Worm (Caenorhabditis elegans) whole organism, early embryonic: ENCODE results near the gene sdz-31.

ENCODE experiments used
- B0310.2 ChIP-seq: sonication (generic microtip); optimal IDR thresholded peaks from 2 replicates; lab custom pipeline; 2016; ENCODE audit warnings: mild to moderate bottlenecking, missing genetic modification characterization, missing compliant biosample characterization
- F13C5.2 ChIP-seq: sonication (generic microtip); optimal IDR thresholded peaks from 2 replicates; lab custom pipeline; 2017; ENCODE audit warnings: mild to moderate bottlenecking, missing genetic modification characterization, inconsistent platforms, missing compliant biosample characterization
- aly-1 ChIP-seq: sonication (generic microtip); optimal IDR thresholded peaks from 2 replicates; lab custom pipeline; 2016; ENCODE audit warnings: missing genetic modification characterization, missing compliant biosample characterization
- ama-1 ChIP-seq: fragments of 150-350 bp; optimal IDR thresholded peaks from 2 replicates; lab custom pipeline; 2014
- ceh-13 ChIP-seq: fragments of 200-800 bp; sonication (Bioruptor generic); optimal IDR thresholded peaks from 2 replicates; lab custom pipeline; 2018; ENCODE audit warnings: mild to moderate bottlenecking, missing genetic modification characterization, missing compliant biosample characterization
- ceh-36 ChIP-seq: sonication (generic microtip); optimal IDR thresholded peaks from 2 replicates; lab custom pipeline; 2016; ENCODE audit warnings: missing genetic modification characterization, inconsistent platforms, missing compliant biosample characterization
- ets-7 ChIP-seq: sonication (generic microtip); optimal IDR thresholded peaks from 2 replicates; lab custom pipeline; 2016; ENCODE audit warnings: missing genotype, missing genetic modification characterization, missing compliant biosample characterization
- flt-1 ChIP-seq: fragments of 200-800 bp; sonication (Bioruptor generic); IDR thresholded peaks from 2 replicates; pipeline ENCODE4 v1.3.6; 2022; ENCODE audit warnings: missing genetic modification characterization, missing compliant biosample characterization
- hmbx-1 ChIP-seq: sonication (generic microtip); optimal IDR thresholded peaks from 2 replicates; lab custom pipeline; 2016; ENCODE audit warnings: mild to moderate bottlenecking, missing genetic modification characterization, missing compliant biosample characterization
- hmg-4 ChIP-seq: fragments of 200-800 bp; sonication (Bioruptor generic); optimal IDR thresholded peaks from 2 replicates; lab custom pipeline; 2018; ENCODE audit warnings: mild to moderate bottlenecking, missing genetic modification characterization, missing compliant biosample characterization
- hnd-1 ChIP-seq: sonication (generic microtip); optimal IDR thresholded peaks from 2 replicates; lab custom pipeline; 2016; ENCODE audit warnings: missing genetic modification characterization, missing compliant biosample characterization
- pes-1 ChIP-seq: fragments of 200-800 bp; sonication (Bioruptor generic); IDR thresholded peaks from 2 replicates; pipeline ENCODE4 v1.3.6; 2022; ENCODE audit warnings: missing genetic modification reagents, missing genetic modification characterization, missing compliant biosample characterization
- scrt-1 ChIP-seq: fragments of 200-800 bp; sonication (Bioruptor generic); IDR thresholded peaks from 2 replicates; pipeline ENCODE4 v1.3.6; 2022; ENCODE audit warnings: missing genetic modification characterization, missing compliant biosample characterization
- sea-1 ChIP-seq: fragments of 200-800 bp; sonication (Bioruptor generic); conservative IDR thresholded peaks from 2 replicates; pipeline ENCODE4 v1.3.6; 2022; ENCODE audit warnings: missing genetic modification characterization, missing compliant biosample characterization
- tbx-11 ChIP-seq: fragments of 200-800 bp; sonication (Bioruptor generic); IDR thresholded peaks from 2 replicates; pipeline ENCODE4 v1.3.6; 2022; ENCODE audit warnings: missing genetic modification characterization, missing compliant biosample characterization
- tbx-37 ChIP-seq: fragments of 200-800 bp; sonication (Bioruptor generic); conservative IDR thresholded peaks from 2 replicates; pipeline ENCODE4 v1.3.6; 2022; ENCODE audit warnings: missing genetic modification reagents, missing genetic modification characterization, missing compliant biosample characterization
- tra-4 ChIP-seq: sonication (generic microtip); optimal IDR thresholded peaks from 2 replicates; lab custom pipeline; 2017; ENCODE audit warnings: missing genetic modification characterization, missing compliant biosample characterization

Gene sdz-31

ce11 chrV:9911165-9911564 lies 31.2 kb downstream of the sdz-31 start:
- TF ChIP-seq ets-7 = no peak

- no peak for TF ChIP-seq scrt-1
- TF ChIP-seq tra-4 (tag; lab: Kevin White, UChicago) = no peak
- TF ChIP-seq pes-1 (GFP tag; lab: Robert Waterston, UW) = no peak
- TF ChIP-seq ceh-36 (tag; lab: Kevin White, UChicago) = no peak
- no peak for TF ChIP-seq ceh-13 (GFP tag; lab: Kevin White, UChicago)
- TF ChIP-seq tbx-37 (GFP tag; lab: Robert Waterston, UW) = no peak
- TF ChIP-seq B0310.2 (tag; lab: Kevin White, UChicago) = no peak
- TF ChIP-seq ama-1 (lab: Kevin White, UChicago) = no peak
- no peak for TF ChIP-seq hmg-4 (GFP tag; lab: Kevin White, UChicago)
- TF ChIP-seq ets-7 = no peak
- TF ChIP-seq hmbx-1 = no peak
- TF ChIP-seq sea-1 = no peak
- no peak for TF ChIP-seq tbx-11 (GFP tag; lab: Robert Waterston, UW)
- TF ChIP-seq aly-1 (tag; lab: Kevin White, UChicago) = no peak
- TF ChIP-seq flt-1 (GFP tag; lab: Robert Waterston, UW) = no peak
- no peak for TF ChIP-seq hnd-1
- no peak for TF ChIP-seq F13C5.2
Observed at ce11 chrV:9913863-9914262, 33.9 kb downstream of the sdz-31 start, which contains the start of gene fipr-10. TSS of gene fipr-10 (plus strand) at chrV:9914163.

ce11 chrV:9915021-9915420 lies 35.1 kb downstream of the sdz-31 start, which contains the start of gene mec-9:
TSS of gene mec-9 (minus strand) at chrV:9915121.
- TF ChIP-seq ceh-36 (tag; lab: Kevin White, UChicago) (no peak), scrt-1 (no peak), hmg-4 (GFP tag; lab: Kevin White, UChicago) (no peak), flt-1 (GFP tag; lab: Robert Waterston, UW) (no peak), F13C5.2 (no peak), sea-1 (no peak), tbx-11 (GFP tag; lab: Robert Waterston, UW) (no peak), ceh-13 (GFP tag; lab: Kevin White, UChicago) (no peak), pes-1 (GFP tag; lab: Robert Waterston, UW) (no peak), B0310.2 (tag; lab: Kevin White, UChicago) (no peak), ets-7 (no peak), ama-1 (lab: Kevin White, UChicago) (no peak)

- TF ChIP-seq flt-1 (GFP tag; lab: Robert Waterston, UW) (no peak), B0310.2 (tag; lab: Kevin White, UChicago) (no peak), tbx-11 (GFP tag; lab: Robert Waterston, UW) (no peak), hnd-1 (no peak), aly-1 (tag; lab: Kevin White, UChicago) (no peak), ceh-13 (GFP tag; lab: Kevin White, UChicago) (no peak), ets-7 (no peak)
Observed at ce11 chrV:9916665-9917064, 36.7 kb downstream of the sdz-31 start, which contains the start of gene C50H2.4. TSS of gene C50H2.4 (plus strand) at chrV:9916965.

ce11 chrV:9918410-9918809 lies 38.4 kb downstream of the sdz-31 start, which contains the start of gene C50H2.5:
TSS of gene C50H2.5 (plus strand) at chrV:9918710.
- TF ChIP-seq pes-1 (GFP tag; lab: Robert Waterston, UW) = no peak
- no peak for TF ChIP-seq sea-1
- TF ChIP-seq hmg-4 (GFP tag; lab: Kevin White, UChicago) = no peak
- TF ChIP-seq ceh-13 (GFP tag; lab: Kevin White, UChicago) = no peak
- TF ChIP-seq hmbx-1 = no peak
- TF ChIP-seq scrt-1 = no peak
- TF ChIP-seq ama-1 (lab: Kevin White, UChicago) = no peak
- TF ChIP-seq tbx-11 (GFP tag; lab: Robert Waterston, UW) = no peak
- TF ChIP-seq B0310.2 (tag; lab: Kevin White, UChicago) = no peak

ce11 chrV:9921288-9921687 lies 41.3 kb downstream of the sdz-31 start, which contains the start of gene ceh-75:
TSS of gene ceh-75 (plus strand) at chrV:9921337.
- TF ChIP-seq hmbx-1 (no peak), ceh-13 (GFP tag; lab: Kevin White, UChicago) (no peak), ceh-36 (tag; lab: Kevin White, UChicago) (no peak), F13C5.2 (no peak), flt-1 (GFP tag; lab: Robert Waterston, UW) (no peak), ama-1 (lab: Kevin White, UChicago) (no peak), aly-1 (tag; lab: Kevin White, UChicago) (no peak), pes-1 (GFP tag; lab: Robert Waterston, UW) (no peak), tbx-11 (GFP tag; lab: Robert Waterston, UW) (no peak), sea-1 (no peak), hmg-4 (GFP tag; lab: Kevin White, UChicago) (no peak), tra-4 (tag; lab: Kevin White, UChicago) (no peak)

ce11 chrV:9922481-9922880 lies 42.5 kb downstream of the sdz-31 start, which contains the start of gene C50H2.7:
TSS of gene C50H2.7 (plus strand) at chrV:9922781.
- TF ChIP-seq pes-1 (GFP tag; lab: Robert Waterston, UW) (no peak), flt-1 (GFP tag; lab: Robert Waterston, UW) (no peak), ets-7 (no peak), tbx-37 (GFP tag; lab: Robert Waterston, UW) (no peak), ceh-13 (GFP tag; lab: Kevin White, UChicago) (no peak), aly-1 (tag; lab: Kevin White, UChicago) (no peak), B0310.2 (tag; lab: Kevin White, UChicago) (no peak), tra-4 (tag; lab: Kevin White, UChicago) (no peak), F13C5.2 (no peak)

- no peak for TF ChIP-seq ceh-13 (GFP tag; lab: Kevin White, UChicago)
- TF ChIP-seq scrt-1 = no peak
- TF ChIP-seq tbx-37 (GFP tag; lab: Robert Waterston, UW) = no peak
- TF ChIP-seq pes-1 (GFP tag; lab: Robert Waterston, UW) = no peak
- no peak for TF ChIP-seq aly-1 (tag; lab: Kevin White, UChicago)
- TF ChIP-seq ets-7 = no peak
- TF ChIP-seq hmg-4 (GFP tag; lab: Kevin White, UChicago) = no peak
- TF ChIP-seq F13C5.2 = no peak
- no peak for TF ChIP-seq ceh-36 (tag; lab: Kevin White, UChicago)
- no peak for TF ChIP-seq hnd-1
- no peak for TF ChIP-seq tbx-11 (GFP tag; lab: Robert Waterston, UW)
- no peak for TF ChIP-seq ama-1 (lab: Kevin White, UChicago)
- no peak for TF ChIP-seq hmbx-1
- TF ChIP-seq flt-1 (GFP tag; lab: Robert Waterston, UW) = no peak
- no peak for TF ChIP-seq sea-1
Observed at ce11 chrV:9924389-9924788, 44.4 kb downstream of the sdz-31 start.
